Fruit fly (Drosophila melanogaster) whole organism, embryonic: ENCODE data around the gene Kr-h2.

Source experiments
- Bteb2 ChIP-seq: fragments of 200-800 bp; sonication (Bioruptor generic); optimal IDR thresholded peaks from 2 replicates; lab custom pipeline; 2016; ENCODE audit warnings: missing biosample characterization, missing genetic modification characterization
- CG11560 ChIP-seq: fragments of 200-800 bp; sonication (Bioruptor generic); IDR thresholded peaks from 3 replicates; pipeline ENCODE4 v1.3.6; 2022; ENCODE audit warnings: missing biosample characterization, missing genetic modification characterization
- CG12236 ChIP-seq: fragments of 200-800 bp; sonication (Bioruptor generic); optimal IDR thresholded peaks from 2 replicates; lab custom pipeline; 2016; ENCODE audit warnings: missing biosample characterization, missing genetic modification characterization
- CG13424 ChIP-seq: fragments of 200-800 bp; sonication (Bioruptor generic); optimal IDR thresholded peaks from 2 replicates; lab custom pipeline; 2019; ENCODE audit warnings: missing biosample characterization, mild to moderate bottlenecking, missing genetic modification characterization, moderate library complexity
- CG13894 ChIP-seq: fragments of 200-800 bp; sonication (Bioruptor generic); optimal IDR thresholded peaks from 3 replicates; lab custom pipeline; 2018; ENCODE audit warnings: missing biosample characterization, mild to moderate bottlenecking, missing genetic modification characterization, moderate library complexity
- CG15269 ChIP-seq: fragments of 200-800 bp; sonication (Bioruptor generic); optimal IDR thresholded peaks from 2 replicates; lab custom pipeline; 2018; ENCODE audit warnings: missing biosample characterization, mild to moderate bottlenecking, missing genetic modification characterization, moderate library complexity
- CG17328 ChIP-seq: fragments of 200-800 bp; sonication (Bioruptor generic); IDR thresholded peaks from 2 replicates; pipeline ENCODE4 v1.3.6; 2022; ENCODE audit warnings: missing biosample characterization, missing genetic modification characterization
- CG17359 ChIP-seq: fragments of 200-800 bp; sonication (Bioruptor generic); optimal IDR thresholded peaks from 3 replicates; lab custom pipeline; 2018; ENCODE audit warnings: missing biosample characterization, mild to moderate bottlenecking, missing genetic modification characterization, moderate library complexity
- CG17612 ChIP-seq: fragments of 200-800 bp; sonication (Bioruptor generic); IDR thresholded peaks from 2 replicates; pipeline ENCODE4 v1.3.6; 2022; ENCODE audit warnings: missing biosample characterization, missing genetic modification characterization
- CG18599 ChIP-seq: fragments of 200-800 bp; sonication (Bioruptor generic); optimal IDR thresholded peaks from 3 replicates; lab custom pipeline; 2017; ENCODE audit warnings: missing biosample characterization, missing genetic modification characterization, mild to moderate bottlenecking, moderate library complexity, missing genetic modification reagents
- CG18764 ChIP-seq: fragments of 200-800 bp; sonication (Bioruptor generic); optimal IDR thresholded peaks from 3 replicates; lab custom pipeline; 2016; ENCODE audit warnings: missing biosample characterization, missing genetic modification characterization
- CG3726 ChIP-seq: fragments of 200-800 bp; sonication (Bioruptor generic); IDR thresholded peaks from 3 replicates; pipeline ENCODE4, ENCODE4 v1.3.6; 2022; ENCODE audit warnings: missing biosample characterization, missing genetic modification characterization
- CG4730 ChIP-seq: fragments of 200-800 bp; sonication (Bioruptor generic); IDR thresholded peaks from 2 replicates; pipeline ENCODE4 v1.3.6; 2022; ENCODE audit warnings: missing biosample characterization, missing genetic modification characterization
- CG6791 ChIP-seq: fragments of 200-800 bp; sonication (Bioruptor generic); IDR thresholded peaks from 3 replicates; pipeline ENCODE4 v1.3.6; 2022; ENCODE audit warnings: missing biosample characterization, missing genetic modification characterization; ENCODE audit not compliant: partially characterized antibody
- CG7987 ChIP-seq: fragments of 200-800 bp; sonication (Bioruptor generic); optimal IDR thresholded peaks from 2 replicates; lab custom pipeline; 2018; ENCODE audit warnings: missing biosample characterization, mild to moderate bottlenecking, missing genetic modification characterization, moderate library complexity
- CG8290 ChIP-seq, 3 experiments: fragments of 200-800 bp; sonication (Bioruptor generic); optimal IDR thresholded peaks; 2 replicates each; lab custom pipeline; 2016 to 2019; ENCODE audit warnings: missing biosample characterization in 3 of 3, missing genetic modification characterization in 3 of 3, mild to moderate bottlenecking in 2 of 3, moderate library complexity in 1 of 3
- CG9609 ChIP-seq: fragments of 200-800 bp; sonication (Bioruptor generic); optimal IDR thresholded peaks from 3 replicates; lab custom pipeline; 2016; ENCODE audit warnings: missing biosample characterization, missing genetic modification characterization
- CG9876 ChIP-seq: fragments of 200-800 bp; sonication (Bioruptor generic); optimal IDR thresholded peaks from 2 replicates; lab custom pipeline; 2016; ENCODE audit warnings: missing biosample characterization, missing genetic modification characterization
- CkIIα-i1 ChIP-seq: fragments of 200-800 bp; sonication (Bioruptor generic); IDR thresholded peaks from 2 replicates; pipeline ENCODE4 v1.3.6; 2022; ENCODE audit warnings: missing biosample characterization, missing genetic modification characterization
- Dfd ChIP-seq, 2 experiments: fragments of >200 bp; optimal IDR thresholded peaks; 2 replicates each; lab custom pipeline; 2017; ENCODE audit warnings: missing biosample characterization in 2 of 2, missing genetic modification characterization in 2 of 2
- Dip2 ChIP-seq: fragments of 200-800 bp; sonication (Bioruptor generic); IDR thresholded peaks from 2 replicates; pipeline ENCODE4 v1.3.6; 2022; ENCODE audit warnings: missing biosample characterization, missing genetic modification characterization
- Dip3 ChIP-seq: fragments of 200-800 bp; sonication (Bioruptor generic); optimal IDR thresholded peaks from 3 replicates; lab custom pipeline; 2016; ENCODE audit warnings: missing biosample characterization, missing genetic modification characterization
- HHEX ChIP-seq: fragments of 200-800 bp; sonication (Bioruptor generic); optimal IDR thresholded peaks from 3 replicates; lab custom pipeline; 2017; ENCODE audit warnings: missing biosample characterization, mild to moderate bottlenecking, missing genetic modification characterization, missing genetic modification reagents
- Hey ChIP-seq: fragments of 200-800 bp; sonication (Bioruptor generic); optimal IDR thresholded peaks from 3 replicates; lab custom pipeline; 2018; ENCODE audit warnings: missing biosample characterization, mild to moderate bottlenecking, missing genetic modification characterization
- Hmx ChIP-seq: fragments of 200-800 bp; sonication (Bioruptor generic); optimal IDR thresholded peaks from 2 replicates; lab custom pipeline; 2016; ENCODE audit warnings: missing biosample characterization, missing genetic modification characterization
- Hsf ChIP-seq: fragments of 200-800 bp; sonication (Bioruptor generic); optimal IDR thresholded peaks from 3 replicates; lab custom pipeline; 2016; ENCODE audit warnings: missing biosample characterization, missing genetic modification characterization
- Jarid2 ChIP-seq: fragments of 200-800 bp; sonication (Bioruptor generic); optimal IDR thresholded peaks from 3 replicates; lab custom pipeline; 2017; ENCODE audit warnings: mild to moderate bottlenecking, missing biosample characterization, missing genetic modification reagents, missing genetic modification characterization
- Kr ChIP-seq: fragments of 200-800 bp; sonication (Bioruptor generic); optimal IDR thresholded peaks from 2 replicates; lab custom pipeline; 2017; ENCODE audit warnings: missing biosample characterization, mild to moderate bottlenecking, missing genetic modification characterization
- Myb ChIP-seq: fragments of 200-800 bp; sonication (Bioruptor generic); optimal IDR thresholded peaks from 2 replicates; lab custom pipeline; 2016; ENCODE audit warnings: missing biosample characterization, missing genetic modification characterization
- Neu2 ChIP-seq: fragments of 200-800 bp; sonication (Bioruptor generic); optimal IDR thresholded peaks from 3 replicates; lab custom pipeline; 2016; ENCODE audit warnings: missing biosample characterization, missing genetic modification characterization, borderline replicate concordance
- NfI ChIP-seq: fragments of 200-800 bp; sonication (Bioruptor generic); optimal IDR thresholded peaks from 3 replicates; lab custom pipeline; 2018; ENCODE audit warnings: missing biosample characterization, mild to moderate bottlenecking, missing genetic modification characterization, moderate library complexity
- Sox102F ChIP-seq: fragments of 200-800 bp; sonication (Bioruptor generic); optimal IDR thresholded peaks from 2 replicates; lab custom pipeline; 2018; ENCODE audit warnings: missing biosample characterization, mild to moderate bottlenecking, missing genetic modification characterization, moderate library complexity
- Tbp ChIP-seq: fragments of >200 bp; optimal IDR thresholded peaks from 2 replicates; lab custom pipeline; 2018; ENCODE audit warnings: missing biosample characterization, missing genetic modification characterization
- YL-1 ChIP-seq: fragments of 200-800 bp; sonication (Bioruptor generic); optimal IDR thresholded peaks from 3 replicates; lab custom pipeline; 2017; ENCODE audit warnings: missing biosample characterization, mild to moderate bottlenecking, missing genetic modification characterization
- al ChIP-seq: fragments of 200-800 bp; sonication (Bioruptor generic); IDR thresholded peaks from 2 replicates; pipeline ENCODE4 v1.3.6; 2022; ENCODE audit warnings: missing biosample characterization, missing genetic modification characterization
- croc ChIP-seq: fragments of 200-800 bp; sonication (Bioruptor generic); conservative IDR thresholded peaks from 3 replicates; pipeline ENCODE4 v1.3.6; 2022; ENCODE audit warnings: missing biosample characterization, missing genetic modification characterization
- eve ChIP-seq, 2 experiments: fragments of >200 bp; optimal IDR thresholded peaks; 2 replicates each; lab custom pipeline; 2017; ENCODE audit warnings: missing biosample characterization in 2 of 2, missing genetic modification characterization in 2 of 2
- fd3F ChIP-seq: fragments of 200-800 bp; sonication (Bioruptor generic); optimal IDR thresholded peaks from 2 replicates; lab custom pipeline; 2018; ENCODE audit warnings: missing biosample characterization, mild to moderate bottlenecking, missing genetic modification characterization, moderate library complexity
- h ChIP-seq: fragments of >200 bp; optimal IDR thresholded peaks from 2 replicates; lab custom pipeline; 2017
- ken ChIP-seq: fragments of 200-800 bp; sonication (Bioruptor generic); IDR thresholded peaks from 3 replicates; pipeline ENCODE4 v1.3.6; 2022; ENCODE audit warnings: missing biosample characterization, missing genetic modification characterization
- luna ChIP-seq: fragments of 200-800 bp; sonication (Bioruptor generic); optimal IDR thresholded peaks from 2 replicates; lab custom pipeline; 2016; ENCODE audit warnings: missing biosample characterization, missing genetic modification characterization
- otp ChIP-seq: fragments of 200-800 bp; sonication (Bioruptor generic); IDR thresholded peaks from 3 replicates; pipeline ENCODE4, ENCODE4 v1.3.6; 2022; ENCODE audit warnings: missing biosample characterization, missing genetic modification characterization
- peb ChIP-seq: fragments of 200-800 bp; sonication (Bioruptor generic); IDR thresholded peaks from 2 replicates; pipeline ENCODE4 v1.3.6; 2022; ENCODE audit warnings: missing biosample characterization, missing genetic modification characterization
- salm ChIP-seq: fragments of 200-800 bp; sonication (Bioruptor generic); optimal IDR thresholded peaks from 2 replicates; lab custom pipeline; 2018; ENCODE audit warnings: missing biosample characterization, mild to moderate bottlenecking, missing genetic modification characterization
- sc ChIP-seq, 3 experiments: fragments of >200 bp in 2 of 3; fragments of 200-800 bp in 1 of 3; sonication (Bioruptor generic) in 1 of 3; optimal IDR thresholded peaks; 2 replicates in 2 of 3; 3 replicates in 1 of 3; lab custom pipeline; 2017; ENCODE audit warnings: mild to moderate bottlenecking in 1 of 3, missing biosample characterization in 1 of 3, missing genetic modification characterization in 1 of 3, missing genetic modification reagents in 1 of 3
- sens ChIP-seq: fragments of 200-800 bp; sonication (Bioruptor generic); peaks from one replicate; lab custom pipeline; 2016; ENCODE audit warnings: missing biosample characterization, missing genetic modification characterization
- sr ChIP-seq: fragments of 200-800 bp; sonication (Bioruptor generic); IDR thresholded peaks from 3 replicates; pipeline ENCODE4 v1.3.6; 2022; ENCODE audit warnings: missing biosample characterization, missing genetic modification characterization
- sug ChIP-seq: fragments of 200-800 bp; optimal IDR thresholded peaks from 2 replicates; lab custom pipeline; 2019; ENCODE audit warnings: missing biosample characterization, mild to moderate bottlenecking, missing genetic modification characterization, moderate library complexity
- tgo ChIP-seq: fragments of 200-800 bp; sonication (Bioruptor generic); IDR thresholded peaks from 3 replicates; pipeline ENCODE4 v1.3.6; 2022; ENCODE audit warnings: missing biosample characterization, missing genetic modification characterization
- vnd ChIP-seq: fragments of 200-800 bp; sonication (Bioruptor generic); IDR thresholded peaks from 3 replicates; pipeline ENCODE4 v1.3.6; 2022; ENCODE audit warnings: missing biosample characterization, missing genetic modification characterization; ENCODE audit not compliant: partially characterized antibody

Gene Kr-h2

DNA sequence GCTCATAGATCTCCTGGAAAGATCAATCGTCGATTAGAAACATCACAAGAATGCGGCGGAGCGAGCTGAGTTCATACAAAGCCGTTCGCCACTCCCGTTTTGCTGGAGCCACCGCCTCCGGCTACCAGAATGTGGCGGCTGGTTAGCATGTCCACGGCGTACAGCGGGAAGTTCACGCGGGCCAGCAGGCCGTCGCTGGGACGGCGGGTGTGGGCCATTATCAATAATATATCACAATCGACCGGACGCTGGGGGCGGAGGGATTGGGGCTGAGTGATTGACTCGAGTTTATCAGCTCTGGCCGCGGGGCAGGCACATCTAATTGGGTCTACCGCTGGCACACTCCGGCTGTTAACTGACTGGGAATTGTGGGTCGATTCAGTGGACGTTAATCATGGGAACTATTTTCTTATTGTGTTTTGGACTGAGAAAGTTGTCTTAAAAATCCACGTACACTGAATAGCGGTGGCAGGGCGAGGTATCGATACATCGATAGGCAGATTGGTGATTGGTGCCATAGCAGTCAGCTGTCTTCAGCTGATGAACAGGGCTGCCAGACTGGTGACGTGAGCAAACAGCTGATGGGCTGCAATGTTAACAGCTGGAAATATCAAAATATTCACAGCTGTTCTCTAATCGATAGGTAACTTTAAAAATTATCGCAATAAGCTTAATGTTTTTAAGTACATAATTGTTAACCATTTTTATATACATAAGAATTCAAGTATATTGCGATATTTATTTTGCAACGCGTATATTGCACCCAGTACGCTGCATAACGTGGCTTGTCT, 27.9 kb downstream of the Kr-h2 start, which contains the start of gene CG9175 (continued):
- TF ChIP-seq Hsf (GFP tag; lab: Kevin White, UChicago) (peak; percentile 26), peb (GFP tag; lab: Robert Waterston, UW) (no peak), CG9876 (GFP tag; lab: Kevin White, UChicago) (no peak), CG12236 (GFP tag; lab: Kevin White, UChicago) (no peak), ken (GFP tag; lab: Robert Waterston, UW) (0 out of 3 replicates have a peak, but pooled peaks have one; percentile 24), CG13894 (tag; lab: Kevin White, UChicago) (peak; percentile 75), CG15269 (no peak), Hey (tag; lab: Kevin White, UChicago) (no peak), Dfd (GFP tag; optimal IDR thresholded peaks at IDR 0.05; lab: Kevin White, UChicago) (no peak), CG17359 (tag; lab: Kevin White, UChicago) (peak; percentile 2), CG6791 (peak; percentile 94), h (lab: Kevin White, UChicago) (no peak), CG3726 (GFP tag; lab: Robert Waterston, UW) (no peak), Kr (GFP tag; lab: Kevin White, UChicago) (no peak), CG17328 (GFP tag; lab: Robert Waterston, UW) (no peak), Dip2 (GFP tag; lab: Robert Waterston, UW) (no peak), HHEX (GFP tag; lab: Kevin White, UChicago) (no peak), NfI (peak; percentile 56), Jarid2 (GFP tag; lab: Kevin White, UChicago) (no peak), Neu2 (no peak), salm (no peak), fd3F (GFP tag; lab: Kevin White, UChicago) (no peak), sens (GFP tag; lab: Kevin White, UChicago) (peak; percentile 83), Myb (GFP tag; lab: Kevin White, UChicago) (peak; percentile 68), CG11560 (tag; lab: Robert Waterston, UW) (no peak), al (GFP tag; lab: Robert Waterston, UW) (no peak), CG17612 (GFP tag; lab: Robert Waterston, UW) (no peak), CG9609 (GFP tag; lab: Kevin White, UChicago) (no peak), eve (GFP tag; optimal IDR thresholded peaks at IDR 0.05; lab: Kevin White, UChicago) (no peak), Sox102F (GFP tag; lab: Kevin White, UChicago) (no peak), CG18764 (GFP tag; lab: Kevin White, UChicago) (no peak), sc (optimal IDR thresholded peaks at IDR 0.05; lab: Kevin White, UChicago) (no peak), sc (GFP tag; optimal IDR thresholded peaks at IDR 0.05; lab: Kevin White, UChicago) (no peak), CG8290 (GFP tag; optimal IDR thresholded peaks at IDR 0.05; lab: Kevin White, UChicago) (peak; percentile 83), CG8290 (tag; optimal IDR thresholded peaks at IDR 0.05; lab: Kevin White, UChicago) (peak; percentile 53 to 95), Bteb2 (GFP tag; lab: Kevin White, UChicago) (no peak), sug (peak; percentile 62), otp (GFP tag; lab: Robert Waterston, UW) (no peak), CG13424 (tag; lab: Kevin White, UChicago) (peak; percentile 28), tgo (GFP tag; lab: Robert Waterston, UW) (no peak), Hmx (GFP tag; lab: Kevin White, UChicago) (no peak), CG18599 (GFP tag; lab: Kevin White, UChicago) (peak; percentile 32), YL-1 (GFP tag; lab: Kevin White, UChicago) (peak; percentile 94), sr (no peak), vnd (GFP tag; lab: Robert Waterston, UW) (peak; percentile 87), CkIIα-i1 (no peak), croc (no peak), CG7987 (GFP tag; lab: Kevin White, UChicago) (no peak), Tbp (GFP tag; lab: Kevin White, UChicago) (no peak), luna (peak; percentile 5), Dip3 (GFP tag; lab: Kevin White, UChicago) (no peak), CG4730 (GFP tag; lab: Robert Waterston, UW) (no peak)
